Worm (Caenorhabditis elegans) whole organism, young adult: ENCODE measurements around the gene C17G10.13.

Source experiments
- F22D6.2 ChIP-seq: sonication (generic microtip); optimal IDR thresholded peaks from 2 replicates; lab custom pipeline; 2016; ENCODE audit warnings: mild to moderate bottlenecking, missing genetic modification characterization, missing compliant biosample characterization
- F23B12.7 ChIP-seq: sonication (generic microtip); optimal IDR thresholded peaks from 2 replicates; lab custom pipeline; 2017; ENCODE audit warnings: missing genetic modification characterization, mild to moderate bottlenecking, missing compliant biosample characterization, antibody characterized with exemption, moderate library complexity; ENCODE audit not compliant: insufficient read depth
- Y53F4B.3 ChIP-seq: fragments of 200-800 bp; sonication (Bioruptor generic); IDR thresholded peaks from 2 replicates; pipeline ENCODE4 v1.3.6; 2022; ENCODE audit warnings: missing genetic modification reagents, missing genetic modification characterization, missing compliant biosample characterization
- Y95B8A.8 ChIP-seq: fragments of 200-800 bp; sonication (Bioruptor generic); IDR thresholded peaks from 2 replicates; pipeline ENCODE4 v1.3.6; 2022; ENCODE audit warnings: missing genetic modification reagents, missing genetic modification characterization, missing compliant biosample characterization
- attf-5 ChIP-seq: fragments of 200-800 bp; sonication (Bioruptor generic); optimal IDR thresholded peaks from 2 replicates; lab custom pipeline; 2018; ENCODE audit warnings: mild to moderate bottlenecking, missing genetic modification characterization, missing compliant biosample characterization
- dpl-1 ChIP-seq: fragments of 150-350 bp; optimal IDR thresholded peaks from 2 replicates; lab custom pipeline; 2014; ENCODE audit warnings: missing biosample characterization, missing genetic modification reagents, missing genetic modification characterization
- lsl-1 ChIP-seq: fragments of 200-800 bp; sonication (Bioruptor generic); optimal IDR thresholded peaks from 2 replicates; lab custom pipeline; 2018; ENCODE audit warnings: mild to moderate bottlenecking, missing genetic modification characterization, moderate library complexity, missing compliant biosample characterization
- mel-28 ChIP-seq: sonication (generic microtip); optimal IDR thresholded peaks from 2 replicates; lab custom pipeline; 2016; ENCODE audit warnings: borderline replicate concordance, mild to moderate bottlenecking, missing genetic modification characterization, missing compliant biosample characterization
- nhr-27 ChIP-seq: fragments of 200-800 bp; sonication (Bioruptor generic); optimal IDR thresholded peaks from 2 replicates; lab custom pipeline; 2018; ENCODE audit warnings: mild to moderate bottlenecking, missing genetic modification characterization, moderate library complexity, missing compliant biosample characterization
- pha-4 ChIP-seq: fragments of 150-350 bp; sonication (generic microtip); optimal IDR thresholded peaks from 2 replicates; lab custom pipeline; 2014; ENCODE audit warnings: missing biosample characterization, missing genetic modification reagents, missing genetic modification characterization

ce11 chrII:5577060-5577459 is 12.5 kb downstream of the C17G10.13 start:
- TF ChIP-seq attf-5 (peak; percentile 30), mel-28 (tag; lab: Kevin White, UChicago) (no peak), pha-4 (tag; lab: Kevin White, UChicago) (no peak), lsl-1 (peak; percentile 8), F23B12.7 (peak; percentile 81), F22D6.2 (no peak), Y95B8A.8 (GFP tag; lab: Robert Waterston, UW) (no peak), nhr-27 (tag; lab: Kevin White, UChicago) (no peak), dpl-1 (GFP tag; lab: Kevin White, UChicago) (no peak), Y53F4B.3 (GFP tag; lab: Robert Waterston, UW) (0 out of 2 replicates have a peak, but pooled peaks have one; percentile 30)
